Worm (Caenorhabditis elegans) whole organism, L4 larva: Measurements from ENCODE around the gene gei-13.

Source experiments
- D1046.2 ChIP-seq: fragments of 200-800 bp; sonication (Bioruptor generic); IDR thresholded peaks from 2 replicates; pipeline ENCODE4 v1.3.6; 2022; ENCODE audit warnings: missing genetic modification characterization, missing compliant biosample characterization
- F26F4.8 ChIP-seq: fragments of 200-800 bp; sonication (Bioruptor generic); conservative IDR thresholded peaks from 2 replicates; pipeline ENCODE4 v1.3.6; 2022; ENCODE audit warnings: missing genetic modification characterization, missing compliant biosample characterization
- F44E2.7 ChIP-seq: fragments of 200-800 bp; sonication (Bioruptor generic); IDR thresholded peaks from 2 replicates; pipeline ENCODE4 v2.1.2; 2022; ENCODE audit warnings: missing genetic modification characterization, missing compliant biosample characterization
- F49E8.2 ChIP-seq: sonication (generic microtip); optimal IDR thresholded peaks from 2 replicates; lab custom pipeline; 2016; ENCODE audit warnings: missing compliant biosample characterization, mild to moderate bottlenecking, missing genetic modification characterization, borderline replicate concordance
- T20F7.1 ChIP-seq: fragments of 200-800 bp; sonication (Bioruptor generic); optimal IDR thresholded peaks from 2 replicates; lab custom pipeline; 2018; ENCODE audit warnings: mild to moderate bottlenecking, missing genetic modification characterization, missing compliant biosample characterization
- Y5F2A.4 ChIP-seq: fragments of 200-800 bp; sonication (Bioruptor generic); optimal IDR thresholded peaks from 2 replicates; lab custom pipeline; 2018; ENCODE audit warnings: mild to moderate bottlenecking, missing genetic modification characterization, missing compliant biosample characterization
- ZK546.5 ChIP-seq, 2 experiments: sonication (generic microtip); optimal IDR thresholded peaks; 2 replicates each; lab custom pipeline; 2017; ENCODE audit warnings: missing biosample characterization in 2 of 2, missing genetic modification characterization in 2 of 2
- aha-1 ChIP-seq: fragments of 150-350 bp; peaks from one replicate; lab custom pipeline; 2014; ENCODE audit warnings: missing biosample characterization, missing genetic modification characterization
- aly-2 ChIP-seq: sonication (generic microtip); optimal IDR thresholded peaks from 2 replicates; lab custom pipeline; 2018; ENCODE audit warnings: missing biosample characterization, missing genetic modification characterization
- attf-4 ChIP-seq: sonication (generic microtip); optimal IDR thresholded peaks from 3 replicates; lab custom pipeline; 2017; ENCODE audit warnings: missing biosample characterization, missing genetic modification characterization
- ceh-20 ChIP-seq: fragments of 200-800 bp; sonication (Bioruptor generic); IDR thresholded peaks from 2 replicates; pipeline ENCODE4 v1.3.6; 2022; ENCODE audit warnings: missing genetic modification reagents, missing genetic modification characterization, missing compliant biosample characterization
- ceh-28 ChIP-seq: fragments of 150-350 bp; optimal IDR thresholded peaks from 2 replicates; lab custom pipeline; 2014; ENCODE audit warnings: missing biosample characterization, missing genetic modification reagents, missing genetic modification characterization
- daf-12 ChIP-seq: fragments of 150-350 bp; optimal IDR thresholded peaks from 2 replicates; lab custom pipeline; 2014; ENCODE audit warnings: missing biosample characterization, missing genetic modification reagents, missing genetic modification characterization
- daf-8 ChIP-seq: fragments of 200-800 bp; sonication (Bioruptor generic); IDR thresholded peaks from 2 replicates; pipeline ENCODE4 v1.3.6; 2022; ENCODE audit warnings: missing genetic modification characterization, missing compliant biosample characterization
- dpl-1 ChIP-seq: fragments of 150-350 bp; optimal IDR thresholded peaks from 2 replicates; lab custom pipeline; 2014; ENCODE audit warnings: missing biosample characterization, missing genetic modification reagents, missing genetic modification characterization
- egl-27 ChIP-seq: sonication (generic microtip); optimal IDR thresholded peaks from 3 replicates; lab custom pipeline; 2017; ENCODE audit warnings: missing biosample characterization, missing genetic modification reagents, missing genetic modification characterization
- gei-8 ChIP-seq: fragments of 200-800 bp; sonication (Bioruptor generic); optimal IDR thresholded peaks from 2 replicates; lab custom pipeline; 2018; ENCODE audit warnings: mild to moderate bottlenecking, missing genetic modification characterization, missing compliant biosample characterization
- hlh-11 ChIP-seq: fragments of 200-800 bp; sonication (Bioruptor generic); optimal IDR thresholded peaks from 2 replicates; lab custom pipeline; 2018; ENCODE audit warnings: mild to moderate bottlenecking, missing genetic modification characterization, missing compliant biosample characterization
- hlh-30 ChIP-seq: sonication (generic microtip); optimal IDR thresholded peaks from 2 replicates; lab custom pipeline; 2017; ENCODE audit warnings: antibody characterized with exemption, mild to moderate bottlenecking, missing genetic modification characterization, missing compliant biosample characterization; ENCODE audit not compliant: insufficient read depth
- lim-7 ChIP-seq: fragments of 200-800 bp; sonication (Bioruptor generic); IDR thresholded peaks from 2 replicates; pipeline ENCODE4 v1.3.6; 2022; ENCODE audit warnings: missing genetic modification characterization, missing compliant biosample characterization
- lin-29 ChIP-seq: fragments of 200-800 bp; sonication (Bioruptor generic); IDR thresholded peaks from 2 replicates; pipeline ENCODE4 v1.3.6; 2022; ENCODE audit warnings: missing genetic modification reagents, missing genetic modification characterization, missing compliant biosample characterization
- lin-38 ChIP-seq: fragments of 200-800 bp; sonication (Bioruptor generic); IDR thresholded peaks from 2 replicates; pipeline ENCODE4 v1.3.6; 2022; ENCODE audit warnings: missing genetic modification reagents, missing genetic modification characterization, missing compliant biosample characterization
- lin-39 ChIP-seq: fragments of 150-350 bp; optimal IDR thresholded peaks from 2 replicates; lab custom pipeline; 2014; ENCODE audit warnings: missing biosample characterization, missing genetic modification reagents, missing genetic modification characterization
- lir-3 ChIP-seq: sonication (generic microtip); optimal IDR thresholded peaks from 2 replicates; lab custom pipeline; 2016; ENCODE audit warnings: mild to moderate bottlenecking, missing genetic modification characterization, missing compliant biosample characterization
- madf-5 ChIP-seq, 2 experiments: fragments of 200-800 bp; sonication (Bioruptor generic); IDR thresholded peaks; 2 replicates each; pipeline ENCODE4 v1.3.6; 2022; ENCODE audit warnings: missing compliant biosample characterization in 2 of 2, missing genetic modification characterization in 2 of 2
- madf-9 ChIP-seq: fragments of 200-800 bp; sonication (Bioruptor generic); conservative IDR thresholded peaks from 2 replicates; pipeline ENCODE4 v1.3.6; 2022; ENCODE audit warnings: missing genetic modification reagents, missing genetic modification characterization, missing compliant biosample characterization
- mdl-1 ChIP-seq, 2 experiments: fragments of 150-350 bp in 1 of 2; sonication (generic microtip) in 1 of 2; optimal IDR thresholded peaks; 2 replicates each; lab custom pipeline; 2014 to 2017; ENCODE audit warnings: missing biosample characterization in 2 of 2, missing genetic modification characterization in 2 of 2
- mdt-29 ChIP-seq: fragments of 200-800 bp; sonication (Bioruptor generic); IDR thresholded peaks from 2 replicates; pipeline ENCODE4 v1.3.6; 2022; ENCODE audit warnings: missing genetic modification reagents, missing genetic modification characterization, missing compliant biosample characterization
- mep-1 ChIP-seq: fragments of 150-350 bp; sonication (generic microtip); optimal IDR thresholded peaks from 3 replicates; lab custom pipeline; 2014; ENCODE audit warnings: missing biosample characterization, missing genetic modification characterization
- mes-2 ChIP-seq: sonication (generic microtip); optimal IDR thresholded peaks from 2 replicates; lab custom pipeline; 2016; ENCODE audit warnings: missing genotype, mild to moderate bottlenecking, missing genetic modification characterization, missing compliant biosample characterization; ENCODE audit not compliant: poor library complexity, severe bottlenecking
- mxl-2 ChIP-seq: fragments of 200-800 bp; sonication (Bioruptor generic); conservative IDR thresholded peaks from 2 replicates; pipeline ENCODE4 v1.3.6; 2022; ENCODE audit warnings: missing genetic modification reagents, missing genetic modification characterization, missing compliant biosample characterization
- mxl-3 ChIP-seq: fragments of 200-800 bp; sonication (Bioruptor generic); optimal IDR thresholded peaks from 2 replicates; lab custom pipeline; 2018; ENCODE audit warnings: mild to moderate bottlenecking, missing genetic modification characterization, missing compliant biosample characterization
- nhr-10 ChIP-seq: fragments of 150-350 bp; optimal IDR thresholded peaks from 2 replicates; lab custom pipeline; 2014; ENCODE audit warnings: missing biosample characterization, missing genetic modification characterization
- nhr-11 ChIP-seq: fragments of 150-350 bp; optimal IDR thresholded peaks from 2 replicates; lab custom pipeline; 2014; ENCODE audit warnings: missing biosample characterization, missing genetic modification characterization
- nhr-111 ChIP-seq: fragments of 200-800 bp; sonication (Bioruptor generic); optimal IDR thresholded peaks from 2 replicates; lab custom pipeline; 2018; ENCODE audit warnings: mild to moderate bottlenecking, missing genetic modification characterization, missing compliant biosample characterization
- nhr-42 ChIP-seq: fragments of 200-800 bp; sonication (Bioruptor generic); IDR thresholded peaks from 2 replicates; pipeline ENCODE4 v1.3.6; 2022; ENCODE audit warnings: missing genetic modification characterization, missing compliant biosample characterization
- nhr-6 ChIP-seq: fragments of 150-350 bp; optimal IDR thresholded peaks from 2 replicates; lab custom pipeline; 2014; ENCODE audit warnings: missing biosample characterization, missing genetic modification characterization
- nhr-76 ChIP-seq: fragments of 150-350 bp; optimal IDR thresholded peaks from 2 replicates; lab custom pipeline; 2014; ENCODE audit warnings: missing biosample characterization, missing genetic modification characterization
- rbr-2 ChIP-seq: sonication (generic microtip); optimal IDR thresholded peaks from 2 replicates; lab custom pipeline; 2016; ENCODE audit warnings: missing genotype, missing genetic modification characterization, missing compliant biosample characterization
- sdz-12 ChIP-seq: fragments of 200-800 bp; sonication (Bioruptor generic); optimal IDR thresholded peaks from 2 replicates; lab custom pipeline; 2018; ENCODE audit warnings: mild to moderate bottlenecking, missing genetic modification characterization, missing compliant biosample characterization
- skn-1 ChIP-seq: fragments of 150-350 bp; optimal IDR thresholded peaks from 2 replicates; lab custom pipeline; 2014; ENCODE audit warnings: missing biosample characterization, missing genetic modification characterization
- spr-3 ChIP-seq: fragments of 200-800 bp; sonication (Bioruptor generic); optimal IDR thresholded peaks from 2 replicates; lab custom pipeline; 2018; ENCODE audit warnings: mild to moderate bottlenecking, missing genetic modification characterization, missing compliant biosample characterization
- tag-97 ChIP-seq: fragments of 200-800 bp; sonication (Bioruptor generic); IDR thresholded peaks from 2 replicates; pipeline ENCODE4 v1.3.6; 2022; ENCODE audit warnings: missing genetic modification characterization, missing compliant biosample characterization
- unc-39 ChIP-seq: sonication (generic microtip); optimal IDR thresholded peaks from 2 replicates; lab custom pipeline; 2017; ENCODE audit warnings: missing biosample characterization, missing genetic modification characterization
- unc-62 ChIP-seq, 3 experiments: fragments of 150-350 bp in 1 of 3; sonication (generic microtip); optimal IDR thresholded peaks in 2 of 3; peaks in 1 of 3; 1 replicate in 1 of 3; 2 replicates in 2 of 3; lab custom pipeline; 2014 to 2017; ENCODE audit warnings: missing biosample characterization in 3 of 3, missing genetic modification characterization in 3 of 3, missing genetic modification reagents in 3 of 3, missing genotype in 1 of 3
- vab-7 ChIP-seq: fragments of 200-800 bp; sonication (Bioruptor generic); IDR thresholded peaks from 2 replicates; pipeline ENCODE4 v1.3.6; 2022; ENCODE audit warnings: missing genetic modification reagents, missing genetic modification characterization, missing compliant biosample characterization
- zfp-2 ChIP-seq: sonication (generic microtip); optimal IDR thresholded peaks from 2 replicates; lab custom pipeline; 2016; ENCODE audit warnings: mild to moderate bottlenecking, missing genetic modification characterization, missing compliant biosample characterization
- zfp-3 ChIP-seq: fragments of 200-800 bp; sonication (Bioruptor generic); conservative IDR thresholded peaks from 2 replicates; pipeline ENCODE4 v1.3.6; 2022; ENCODE audit warnings: missing genetic modification reagents, missing genetic modification characterization, missing compliant biosample characterization
- zip-11 ChIP-seq: fragments of 200-800 bp; sonication (Bioruptor generic); IDR thresholded peaks from 2 replicates; pipeline ENCODE4 v1.3.6; 2022; ENCODE audit warnings: missing genetic modification characterization, missing compliant biosample characterization
- zip-2 ChIP-seq: fragments of 150-350 bp; optimal IDR thresholded peaks from 2 replicates; lab custom pipeline; 2014; ENCODE audit warnings: missing biosample characterization, missing genetic modification characterization
- ztf-7 ChIP-seq: fragments of 150-350 bp; optimal IDR thresholded peaks from 2 replicates; lab custom pipeline; 2014; ENCODE audit warnings: missing biosample characterization, missing genetic modification characterization

Gene gei-13

ce11 chrIII:9667591-9668265, 30.8 kb upstream of the gei-13 start, which contains the start of gene C07A9.9:
C07A9.9 (minus strand) TSS chrIII:9667641.
- TF ChIP-seq spr-3 (GFP tag; lab: Kevin White, UChicago) (no peak), nhr-10 (tag; lab: Kevin White, UChicago) (no peak), lin-38 (GFP tag; lab: Robert Waterston, UW) (peak; percentile 54), unc-62 (GFP tag; optimal IDR thresholded peaks at IDR 0.05 in 1 of 2; lab: Kevin White, UChicago) (peak in 1 of 2 experiments; percentile 53), unc-62 (tag; optimal IDR thresholded peaks at IDR 0.05; lab: Kevin White, UChicago) (no peak), T20F7.1 (GFP tag; lab: Kevin White, UChicago) (peak; percentile 67), nhr-6 (tag; lab: Kevin White, UChicago) (peak; percentile 65), mdt-29 (no peak), nhr-111 (GFP tag; lab: Kevin White, UChicago) (no peak), daf-8 (no peak), ztf-7 (no peak), madf-5 (GFP tag; IDR thresholded peaks at IDR 0.05; lab: Robert Waterston, UW) (no peak), aha-1 (tag; lab: Kevin White, UChicago) (peak; percentile 99), zip-11 (no peak), lin-39 (tag; lab: Kevin White, UChicago) (no peak), zfp-2 (tag; lab: Kevin White, UChicago) (no peak), attf-4 (tag; lab: Kevin White, UChicago) (no peak), gei-8 (no peak), egl-27 (no peak), F26F4.8 (GFP tag; lab: Robert Waterston, UW) (no peak), mep-1 (tag; lab: Kevin White, UChicago) (peak; percentile 79), nhr-11 (peak; percentile 59), mxl-3 (GFP tag; lab: Kevin White, UChicago) (peak; percentile 92), daf-12 (no peak), madf-9 (no peak), ZK546.5 (tag; optimal IDR thresholded peaks at IDR 0.05; lab: Kevin White, UChicago) (no peak), hlh-11 (peak; percentile 93), D1046.2 (no peak), lim-7 (GFP tag; lab: Robert Waterston, UW) (no peak), rbr-2 (tag; lab: Kevin White, UChicago) (peak; percentile 79), zip-2 (tag; lab: Kevin White, UChicago) (no peak), mxl-2 (GFP tag; lab: Robert Waterston, UW) (no peak), tag-97 (GFP tag; lab: Robert Waterston, UW) (no peak), Y5F2A.4 (GFP tag; lab: Kevin White, UChicago) (no peak), hlh-30 (tag; lab: Kevin White, UChicago) (peak; percentile 75), skn-1 (tag; lab: Kevin White, UChicago) (no peak), lin-29 (GFP tag; lab: Robert Waterston, UW) (no peak), ceh-28 (tag; lab: Kevin White, UChicago) (peak; percentile 6), lir-3 (no peak), zfp-3 (GFP tag; lab: Robert Waterston, UW) (no peak), vab-7 (GFP tag; lab: Robert Waterston, UW) (no peak; the same call in 1 of the 2 replicates), dpl-1 (GFP tag; lab: Kevin White, UChicago) (peak; percentile 36), ceh-20 (GFP tag; lab: Robert Waterston, UW) (peak; percentile 83), sdz-12 (GFP tag; lab: Kevin White, UChicago) (no peak), mdl-1 (tag; optimal IDR thresholded peaks at IDR 0.05; lab: Kevin White, UChicago) (peak; percentile 69 to 83), F44E2.7 (GFP tag; lab: Robert Waterston, UW) (no peak), F49E8.2 (no peak), nhr-76 (tag; lab: Kevin White, UChicago) (no peak), mes-2 (tag; lab: Kevin White, UChicago) (peak; percentile 55), aly-2 (tag; lab: Kevin White, UChicago) (no peak), unc-39 (tag; lab: Kevin White, UChicago) (no peak), nhr-42 (GFP tag; lab: Robert Waterston, UW) (0 out of 2 replicates have a peak, but pooled peaks have one; percentile 41)
